Fruit fly (Drosophila melanogaster) whole organism, adult: Measurements from ENCODE around the gene CG16782.
A peak's percentile ranks its signal among the peaks of the same experiment; 100 is the strongest.

ENCODE experiments used
- CG11617 ChIP-seq: fragments of 200-800 bp; sonication (Bioruptor generic); optimal IDR thresholded peaks from 2 replicates; lab custom pipeline; 2017; ENCODE audit warnings: mild to moderate bottlenecking, missing biosample characterization, missing genetic modification reagents, missing genetic modification characterization
- CG12768 ChIP-seq: fragments of 200-800 bp; sonication (Bioruptor generic); optimal IDR thresholded peaks from 2 replicates; lab custom pipeline; 2017; ENCODE audit warnings: missing biosample characterization, missing genetic modification characterization, mild to moderate bottlenecking, moderate library complexity, missing genetic modification reagents
- CG14711 ChIP-seq: fragments of 200-800 bp; sonication (Bioruptor generic); optimal IDR thresholded peaks from 2 replicates; lab custom pipeline; 2018; ENCODE audit warnings: missing biosample characterization, mild to moderate bottlenecking, missing genetic modification characterization, moderate library complexity
- CG1620 ChIP-seq: fragments of 200-800 bp; sonication (Bioruptor generic); optimal IDR thresholded peaks from 2 replicates; lab custom pipeline; 2016; ENCODE audit warnings: missing biosample characterization, missing genetic modification characterization
- CG33017 ChIP-seq: fragments of 200-800 bp; sonication (Bioruptor generic); optimal IDR thresholded peaks from 2 replicates; lab custom pipeline; 2018; ENCODE audit warnings: missing biosample characterization, mild to moderate bottlenecking, missing genetic modification characterization, moderate library complexity
- CG5204 ChIP-seq: fragments of 200-800 bp; sonication (Bioruptor generic); optimal IDR thresholded peaks from 2 replicates; lab custom pipeline; 2016; ENCODE audit warnings: missing biosample characterization, missing genetic modification characterization
- CG7045 ChIP-seq: fragments of 200-800 bp; sonication (Bioruptor generic); optimal IDR thresholded peaks from 2 replicates; lab custom pipeline; 2017; ENCODE audit warnings: missing biosample characterization, mild to moderate bottlenecking, missing genetic modification characterization
- CG7101 ChIP-seq: fragments of 200-800 bp; sonication (Bioruptor generic); optimal IDR thresholded peaks from 2 replicates; lab custom pipeline; 2018; ENCODE audit warnings: missing biosample characterization, mild to moderate bottlenecking, missing genetic modification characterization, moderate library complexity
- Clk ChIP-seq: fragments of 200-800 bp; sonication (Bioruptor generic); optimal IDR thresholded peaks from 2 replicates; lab custom pipeline; 2017; ENCODE audit warnings: missing biosample characterization, missing genetic modification characterization
- Crg-1 ChIP-seq: fragments of 200-800 bp; sonication (Bioruptor generic); optimal IDR thresholded peaks from 2 replicates; lab custom pipeline; 2016; ENCODE audit warnings: missing biosample characterization, missing genetic modification characterization
- Hr96 ChIP-seq: fragments of 200-800 bp; sonication (Bioruptor generic); optimal IDR thresholded peaks from 2 replicates; lab custom pipeline; 2016; ENCODE audit warnings: missing biosample characterization, missing genetic modification characterization
- Mnt ChIP-seq: fragments of 200-800 bp; sonication (Bioruptor generic); optimal IDR thresholded peaks from 2 replicates; lab custom pipeline; 2016; ENCODE audit warnings: missing biosample characterization, mild to moderate bottlenecking, missing genetic modification characterization
- bab1 ChIP-seq: fragments of 200-800 bp; sonication (Bioruptor generic); optimal IDR thresholded peaks from 3 replicates; lab custom pipeline; 2019; ENCODE audit warnings: missing biosample characterization, mild to moderate bottlenecking, missing genetic modification characterization, moderate library complexity
- cic ChIP-seq: fragments of 200-800 bp; sonication (Bioruptor generic); optimal IDR thresholded peaks from 2 replicates; lab custom pipeline; 2017; ENCODE audit warnings: missing biosample characterization, mild to moderate bottlenecking, missing genetic modification characterization, moderate library complexity
- cnc ChIP-seq, 2 experiments: fragments of >200 bp; optimal IDR thresholded peaks; 2 replicates each; lab custom pipeline; 2017
- kay ChIP-seq: fragments of 200-800 bp; sonication (Bioruptor generic); peaks from one replicate; lab custom pipeline; 2016; ENCODE audit warnings: missing biosample characterization, missing genetic modification characterization, borderline replicate concordance
- ovo ChIP-seq: fragments of 200-800 bp; sonication (Bioruptor generic); optimal IDR thresholded peaks from 2 replicates; lab custom pipeline; 2016; ENCODE audit warnings: missing biosample characterization, missing genetic modification characterization
- pad ChIP-seq: fragments of 200-800 bp; sonication (Bioruptor generic); optimal IDR thresholded peaks from 3 replicates; lab custom pipeline; 2017; ENCODE audit warnings: missing biosample characterization, missing genetic modification characterization, mild to moderate bottlenecking, moderate library complexity, missing genetic modification reagents
- tj ChIP-seq: fragments of 200-800 bp; sonication (Bioruptor generic); optimal IDR thresholded peaks from 3 replicates; lab custom pipeline; 2017; ENCODE audit warnings: missing biosample characterization, mild to moderate bottlenecking, missing genetic modification characterization, moderate library complexity
- toe ChIP-seq: fragments of 200-800 bp; sonication (Bioruptor generic); optimal IDR thresholded peaks from 2 replicates; lab custom pipeline; 2016; ENCODE audit warnings: missing biosample characterization, missing genetic modification characterization

Gene CG16782

dm6 chrX:3482119-3483014 lies 22.3 kb upstream of the CG16782 start, which contains the start of the genes CG10804 and CG10802:
CG10804 (minus strand) TSS chrX:3482322.
CG10802 (plus strand) TSS chrX:3482965.
- TF ChIP-seq CG11617 (GFP tag; lab: Kevin White, UChicago), result peak; percentile 57
- peak; percentile 80 for TF ChIP-seq CG5204 (GFP tag; lab: Kevin White, UChicago)
- TF ChIP-seq kay, result no peak
- peak; percentile 89 for TF ChIP-seq tj (GFP tag; lab: Kevin White, UChicago)
- peak; percentile 73 for TF ChIP-seq CG7101 (tag; lab: Kevin White, UChicago)
- peak; percentile 19 for TF ChIP-seq Clk (GFP tag; lab: Kevin White, UChicago)
- TF ChIP-seq CG1620 (GFP tag; lab: Kevin White, UChicago), result peak; percentile 91
- peak; percentile 75 for TF ChIP-seq Crg-1 (GFP tag; lab: Kevin White, UChicago)
- no peak for TF ChIP-seq cnc (optimal IDR thresholded peaks at IDR 0.05; lab: Kevin White, UChicago)
- TF ChIP-seq Hr96 (GFP tag; lab: Kevin White, UChicago), result no peak
- TF ChIP-seq Mnt (GFP tag; lab: Kevin White, UChicago), result peak; percentile 69
- TF ChIP-seq bab1 (GFP tag; lab: Kevin White, UChicago), result peak; percentile 91
- no peak for TF ChIP-seq CG7045
- TF ChIP-seq CG33017 (tag; lab: Kevin White, UChicago), result peak; percentile 32
- TF ChIP-seq pad (GFP tag; lab: Kevin White, UChicago), result peak; percentile 37
- TF ChIP-seq cic, result no peak
- TF ChIP-seq CG14711, result peak; percentile 73
- peak; percentile 39 for TF ChIP-seq CG12768 (GFP tag; lab: Kevin White, UChicago)
- peak; percentile 76 for TF ChIP-seq toe (GFP tag; lab: Kevin White, UChicago)
- peak; percentile 85 for TF ChIP-seq ovo (GFP tag; lab: Kevin White, UChicago)

- peak; percentile 72 for TF ChIP-seq ovo (GFP tag; lab: Kevin White, UChicago)
- no peak for TF ChIP-seq kay
- peak; percentile 76 for TF ChIP-seq pad (GFP tag; lab: Kevin White, UChicago)
- TF ChIP-seq bab1 (GFP tag; lab: Kevin White, UChicago), result peak; percentile 37
- TF ChIP-seq Mnt (GFP tag; lab: Kevin White, UChicago), result peak; percentile 16
- peak; percentile 9 for TF ChIP-seq Crg-1 (GFP tag; lab: Kevin White, UChicago)
- no peak for TF ChIP-seq cnc (optimal IDR thresholded peaks at IDR 0.05; lab: Kevin White, UChicago)
- TF ChIP-seq Clk (GFP tag; lab: Kevin White, UChicago), result no peak
- TF ChIP-seq CG14711, result peak; percentile 31
- TF ChIP-seq tj (GFP tag; lab: Kevin White, UChicago), result peak; percentile 40
- no peak for TF ChIP-seq CG1620 (GFP tag; lab: Kevin White, UChicago)
- no peak for TF ChIP-seq CG5204 (GFP tag; lab: Kevin White, UChicago)
- TF ChIP-seq CG12768 (GFP tag; lab: Kevin White, UChicago), result peak; percentile 8
- peak; percentile 37 for TF ChIP-seq CG7101 (tag; lab: Kevin White, UChicago)
- TF ChIP-seq CG11617 (GFP tag; lab: Kevin White, UChicago), result peak; percentile 22
- TF ChIP-seq CG33017 (tag; lab: Kevin White, UChicago), result peak; percentile 56
- no peak for TF ChIP-seq CG7045
- peak; percentile 40 for TF ChIP-seq Hr96 (GFP tag; lab: Kevin White, UChicago)
- TF ChIP-seq cic, result peak; percentile 67
- peak; percentile 19 for TF ChIP-seq toe (GFP tag; lab: Kevin White, UChicago)
These were observed 21.0 kb upstream of the CG16782 start for dm6 chrX:3481034-3481433.

dm6 chrX:3476009-3476408 lies 16.0 kb upstream of the CG16782 start:
- no peak for TF ChIP-seq Crg-1 (GFP tag; lab: Kevin White, UChicago)
- TF ChIP-seq ovo (GFP tag; lab: Kevin White, UChicago), result no peak

DNA sequence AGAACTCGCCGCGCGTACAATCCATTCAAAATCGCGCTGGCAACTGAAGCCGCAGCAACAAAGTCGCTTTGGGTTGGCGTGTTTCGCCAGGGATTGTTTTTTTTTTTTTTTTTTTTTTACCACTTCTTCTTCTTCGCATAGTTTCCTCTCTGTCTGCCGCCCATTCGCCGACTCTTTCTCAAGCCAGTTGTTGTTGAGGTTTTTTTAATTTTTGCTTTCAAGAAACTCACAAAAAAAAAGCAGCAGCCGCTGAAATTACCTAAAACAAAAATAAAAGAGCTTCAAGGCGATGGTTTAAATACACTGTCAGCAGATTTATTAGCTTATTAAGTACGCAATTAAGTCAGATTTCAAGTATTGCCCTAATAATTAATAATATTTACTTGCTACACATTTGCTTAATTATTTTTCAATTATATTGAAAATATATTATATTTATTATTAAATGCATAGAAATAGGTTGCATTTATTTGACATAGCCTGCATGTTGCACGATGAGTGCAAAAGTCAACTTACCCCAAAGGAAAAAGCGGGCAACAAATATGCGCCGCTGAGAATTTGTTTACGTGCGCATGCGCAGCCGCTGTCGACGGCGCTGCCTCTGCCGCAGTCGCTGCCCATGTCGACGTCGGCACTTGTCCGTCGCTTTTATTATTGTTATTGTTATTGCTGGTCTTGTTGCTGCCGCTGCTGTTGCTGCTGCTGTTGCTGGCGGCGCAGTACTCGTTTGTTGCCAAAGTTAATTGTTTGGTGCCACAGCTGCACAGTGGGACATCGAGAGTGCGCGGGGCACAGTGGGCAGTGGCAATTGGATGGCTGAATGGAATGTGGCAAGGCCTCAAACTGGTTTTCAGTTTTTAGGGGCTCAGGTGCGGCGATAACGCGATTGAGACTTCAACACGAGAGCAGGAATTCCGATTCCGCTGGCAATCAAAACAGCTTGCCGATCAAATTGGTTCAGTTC lies 14.7 kb upstream of the CG16782 start, which contains the start of gene CG12206:
Gene CG12206, minus strand, starts transcription at position 49 of the 964 bp plus-strand sequence.
- TF ChIP-seq CG12768 (GFP tag; lab: Kevin White, UChicago) (no peak), Mnt (GFP tag; lab: Kevin White, UChicago) (no peak), Clk (GFP tag; lab: Kevin White, UChicago) (no peak), CG11617 (GFP tag; lab: Kevin White, UChicago) (peak; percentile 13), cic (no peak), CG7101 (tag; lab: Kevin White, UChicago) (no peak), kay (no peak), tj (GFP tag; lab: Kevin White, UChicago) (peak; percentile 90), toe (GFP tag; lab: Kevin White, UChicago) (no peak), CG1620 (GFP tag; lab: Kevin White, UChicago) (no peak), Crg-1 (GFP tag; lab: Kevin White, UChicago) (no peak), ovo (GFP tag; lab: Kevin White, UChicago) (no peak), cnc (optimal IDR thresholded peaks at IDR 0.05; lab: Kevin White, UChicago) (no peak), Hr96 (GFP tag; lab: Kevin White, UChicago) (no peak), CG14711 (no peak)
